Worm (Caenorhabditis elegans) whole organism, mixed stage, embryonic: ENCODE measurements around the gene lipl-6.

Experiments used
- blmp-1 ChIP-seq: fragments of 150-350 bp; optimal IDR thresholded peaks from 2 replicates; lab custom pipeline; 2014; ENCODE audit warnings: missing biosample characterization, missing genetic modification characterization
- lsy-2 ChIP-seq: fragments of 150-350 bp; optimal IDR thresholded peaks from 2 replicates; lab custom pipeline; 2014; ENCODE audit warnings: missing biosample characterization, missing genetic modification characterization

DNA sequence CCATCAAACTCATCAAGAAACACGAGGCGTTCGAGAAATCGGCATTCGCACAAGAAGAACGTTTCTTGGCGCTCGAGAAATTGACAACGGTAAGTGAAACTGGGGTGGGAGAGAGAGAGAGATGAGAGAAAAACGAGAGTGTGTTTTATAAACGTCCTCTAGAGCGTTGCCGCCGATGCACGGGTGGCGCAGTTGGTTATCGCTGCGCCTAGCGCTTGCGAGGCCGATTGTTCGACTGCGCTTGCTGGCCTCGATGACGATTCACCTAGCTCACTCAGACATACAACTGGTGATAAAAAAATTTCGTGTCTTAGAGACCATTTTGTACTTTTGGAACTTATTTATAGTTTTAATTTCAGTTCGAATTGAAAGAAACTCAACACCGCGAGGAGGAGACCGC lies 45.3 kb downstream of the lipl-6 start:
- TF ChIP-seq blmp-1 (tag; lab: Kevin White, UChicago) (no peak), lsy-2 (peak; percentile 48)
